Worm (Caenorhabditis elegans) whole organism, L1 larva: ENCODE results near the gene srd-20.

Source experiments
- C04F5.9 ChIP-seq: sonication (generic microtip); optimal IDR thresholded peaks from 2 replicates; lab custom pipeline; 2016; ENCODE audit warnings: missing genetic modification characterization, missing compliant biosample characterization
- nhr-237 ChIP-seq: fragments of 150-350 bp; optimal IDR thresholded peaks from 2 replicates; lab custom pipeline; 2014; ENCODE audit warnings: missing biosample characterization, missing genetic modification characterization
- tbx-2 ChIP-seq: sonication (generic microtip); optimal IDR thresholded peaks from 2 replicates; lab custom pipeline; 2016; ENCODE audit warnings: missing genetic modification characterization, missing compliant biosample characterization
- unc-62 ChIP-seq: fragments of 150-350 bp; optimal IDR thresholded peaks from 2 replicates; lab custom pipeline; 2014; ENCODE audit warnings: missing biosample characterization, missing genetic modification reagents, missing genetic modification characterization
- ztf-11 ChIP-seq, 2 experiments: sonication (generic microtip); optimal IDR thresholded peaks; 2 replicates each; lab custom pipeline; 2016 to 2017; ENCODE audit warnings: missing genetic modification characterization in 2 of 2, missing biosample characterization in 1 of 2, missing compliant biosample characterization in 1 of 2

DNA sequence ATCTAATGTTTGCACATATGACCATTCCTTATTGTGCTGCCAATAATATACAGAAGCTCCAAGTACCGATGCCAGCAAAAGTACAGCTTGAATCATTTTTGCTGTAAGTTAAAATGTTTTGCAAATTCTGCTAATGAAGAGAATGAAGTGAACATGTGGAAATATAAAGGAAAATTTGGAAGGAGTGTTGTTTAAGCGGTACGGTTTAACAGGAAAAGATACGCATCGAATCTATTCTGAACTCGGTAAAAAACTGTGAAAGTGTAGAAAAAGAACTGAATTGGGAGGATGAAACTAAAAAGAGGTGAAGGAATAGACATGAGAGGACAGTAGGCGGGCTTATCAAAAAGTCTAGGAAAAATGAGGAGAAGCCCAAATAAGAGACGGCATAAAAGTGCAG, 7.9 kb downstream of the srd-20 start, which contains the start of gene Y38A10A.2:
- no peak for TF ChIP-seq ztf-11 (tag; optimal IDR thresholded peaks at IDR 0.05; lab: Kevin White, UChicago)
- TF ChIP-seq nhr-237 (tag; lab: Kevin White, UChicago) = no peak
- no peak for TF ChIP-seq unc-62 (GFP tag; lab: Kevin White, UChicago)
- TF ChIP-seq C04F5.9 (tag; lab: Kevin White, UChicago) = no peak
- no peak for TF ChIP-seq tbx-2
